Worm (Caenorhabditis elegans) whole organism, early embryonic: ENCODE measurements around the gene skr-3.

Experiments
- B0310.2 ChIP-seq: sonication (generic microtip); optimal IDR thresholded peaks from 2 replicates; lab custom pipeline; 2016; ENCODE audit warnings: mild to moderate bottlenecking, missing genetic modification characterization, missing compliant biosample characterization
- F13C5.2 ChIP-seq: sonication (generic microtip); optimal IDR thresholded peaks from 2 replicates; lab custom pipeline; 2017; ENCODE audit warnings: mild to moderate bottlenecking, missing genetic modification characterization, inconsistent platforms, missing compliant biosample characterization
- aly-1 ChIP-seq: sonication (generic microtip); optimal IDR thresholded peaks from 2 replicates; lab custom pipeline; 2016; ENCODE audit warnings: missing genetic modification characterization, missing compliant biosample characterization
- ama-1 ChIP-seq: fragments of 150-350 bp; optimal IDR thresholded peaks from 2 replicates; lab custom pipeline; 2014
- ceh-13 ChIP-seq: fragments of 200-800 bp; sonication (Bioruptor generic); optimal IDR thresholded peaks from 2 replicates; lab custom pipeline; 2018; ENCODE audit warnings: mild to moderate bottlenecking, missing genetic modification characterization, missing compliant biosample characterization
- ceh-36 ChIP-seq: sonication (generic microtip); optimal IDR thresholded peaks from 2 replicates; lab custom pipeline; 2016; ENCODE audit warnings: missing genetic modification characterization, inconsistent platforms, missing compliant biosample characterization
- ets-7 ChIP-seq: sonication (generic microtip); optimal IDR thresholded peaks from 2 replicates; lab custom pipeline; 2016; ENCODE audit warnings: missing genotype, missing genetic modification characterization, missing compliant biosample characterization
- flt-1 ChIP-seq: fragments of 200-800 bp; sonication (Bioruptor generic); IDR thresholded peaks from 2 replicates; pipeline ENCODE4 v1.3.6; 2022; ENCODE audit warnings: missing genetic modification characterization, missing compliant biosample characterization
- hmbx-1 ChIP-seq: sonication (generic microtip); optimal IDR thresholded peaks from 2 replicates; lab custom pipeline; 2016; ENCODE audit warnings: mild to moderate bottlenecking, missing genetic modification characterization, missing compliant biosample characterization
- hmg-4 ChIP-seq: fragments of 200-800 bp; sonication (Bioruptor generic); optimal IDR thresholded peaks from 2 replicates; lab custom pipeline; 2018; ENCODE audit warnings: mild to moderate bottlenecking, missing genetic modification characterization, missing compliant biosample characterization
- hnd-1 ChIP-seq: sonication (generic microtip); optimal IDR thresholded peaks from 2 replicates; lab custom pipeline; 2016; ENCODE audit warnings: missing genetic modification characterization, missing compliant biosample characterization
- pes-1 ChIP-seq: fragments of 200-800 bp; sonication (Bioruptor generic); IDR thresholded peaks from 2 replicates; pipeline ENCODE4 v1.3.6; 2022; ENCODE audit warnings: missing genetic modification reagents, missing genetic modification characterization, missing compliant biosample characterization
- scrt-1 ChIP-seq: fragments of 200-800 bp; sonication (Bioruptor generic); IDR thresholded peaks from 2 replicates; pipeline ENCODE4 v1.3.6; 2022; ENCODE audit warnings: missing genetic modification characterization, missing compliant biosample characterization
- sea-1 ChIP-seq: fragments of 200-800 bp; sonication (Bioruptor generic); conservative IDR thresholded peaks from 2 replicates; pipeline ENCODE4 v1.3.6; 2022; ENCODE audit warnings: missing genetic modification characterization, missing compliant biosample characterization
- tbx-11 ChIP-seq: fragments of 200-800 bp; sonication (Bioruptor generic); IDR thresholded peaks from 2 replicates; pipeline ENCODE4 v1.3.6; 2022; ENCODE audit warnings: missing genetic modification characterization, missing compliant biosample characterization
- tbx-37 ChIP-seq: fragments of 200-800 bp; sonication (Bioruptor generic); conservative IDR thresholded peaks from 2 replicates; pipeline ENCODE4 v1.3.6; 2022; ENCODE audit warnings: missing genetic modification reagents, missing genetic modification characterization, missing compliant biosample characterization
- tra-4 ChIP-seq: sonication (generic microtip); optimal IDR thresholded peaks from 2 replicates; lab custom pipeline; 2017; ENCODE audit warnings: missing genetic modification characterization, missing compliant biosample characterization

Gene skr-3

ce11 chrV:16145009-16145408 is 24.1 kb downstream of the skr-3 start:
- TF ChIP-seq B0310.2 (no peak), ceh-36 (tag; lab: Kevin White, UChicago) (no peak), sea-1 (GFP tag; lab: Robert Waterston, UW) (no peak), tbx-11 (GFP tag; lab: Robert Waterston, UW) (no peak), scrt-1 (GFP tag; lab: Robert Waterston, UW) (no peak), aly-1 (no peak), ceh-13 (GFP tag; lab: Kevin White, UChicago) (no peak), tra-4 (no peak), flt-1 (GFP tag; lab: Robert Waterston, UW) (no peak), hnd-1 (tag; lab: Kevin White, UChicago) (no peak), pes-1 (GFP tag; lab: Robert Waterston, UW) (no peak), ets-7 (tag; lab: Kevin White, UChicago) (no peak), hmbx-1 (no peak), hmg-4 (GFP tag; lab: Kevin White, UChicago) (no peak), tbx-37 (GFP tag; lab: Robert Waterston, UW) (no peak), ama-1 (lab: Kevin White, UChicago) (no peak), F13C5.2 (no peak)

- TF ChIP-seq ceh-36 (tag; lab: Kevin White, UChicago) (no peak), tbx-11 (GFP tag; lab: Robert Waterston, UW) (no peak), aly-1 (no peak), tra-4 (no peak), B0310.2 (no peak), hmbx-1 (no peak), ama-1 (lab: Kevin White, UChicago) (no peak), ceh-13 (GFP tag; lab: Kevin White, UChicago) (no peak), tbx-37 (GFP tag; lab: Robert Waterston, UW) (no peak), flt-1 (GFP tag; lab: Robert Waterston, UW) (no peak), hnd-1 (tag; lab: Kevin White, UChicago) (no peak), pes-1 (GFP tag; lab: Robert Waterston, UW) (no peak), hmg-4 (GFP tag; lab: Kevin White, UChicago) (no peak)
Measured at ce11 chrV:16148805-16149204, 27.9 kb downstream of the skr-3 start, which contains the start of gene F10A3.4. Gene F10A3.4, plus strand, starts transcription at chrV:16149105.

- TF ChIP-seq scrt-1 (GFP tag; lab: Robert Waterston, UW) (no peak), ceh-13 (GFP tag; lab: Kevin White, UChicago) (no peak), B0310.2 (no peak), tbx-11 (GFP tag; lab: Robert Waterston, UW) (no peak), hmbx-1 (no peak), hmg-4 (GFP tag; lab: Kevin White, UChicago) (no peak), tra-4 (no peak), aly-1 (no peak), sea-1 (GFP tag; lab: Robert Waterston, UW) (no peak), ama-1 (lab: Kevin White, UChicago) (no peak), tbx-37 (GFP tag; lab: Robert Waterston, UW) (no peak), hnd-1 (tag; lab: Kevin White, UChicago) (no peak), F13C5.2 (no peak), ets-7 (tag; lab: Kevin White, UChicago) (no peak)
Measured at ce11 chrV:16153375-16153774, 32.5 kb downstream of the skr-3 start, which contains the start of gene str-254. Gene str-254, minus strand, starts transcription at chrV:16153475.

ce11 chrV:16155111-16155510 is 34.2 kb downstream of the skr-3 start, which contains the start of gene str-97:
Gene str-97, minus strand, starts transcription at chrV:16155211.
- TF ChIP-seq ceh-13 (GFP tag; lab: Kevin White, UChicago) (no peak), flt-1 (GFP tag; lab: Robert Waterston, UW) (no peak), aly-1 (no peak), hmbx-1 (no peak)

- TF ChIP-seq B0310.2 = no peak
- no peak for TF ChIP-seq ceh-36 (tag; lab: Kevin White, UChicago)
- TF ChIP-seq ets-7 (tag; lab: Kevin White, UChicago) = no peak
- no peak for TF ChIP-seq tra-4
- TF ChIP-seq tbx-11 (GFP tag; lab: Robert Waterston, UW) = no peak
- no peak for TF ChIP-seq hmbx-1
- TF ChIP-seq F13C5.2 = no peak
Measured at ce11 chrV:16158391-16158790, 37.5 kb downstream of the skr-3 start, which contains the start of gene str-99. Gene str-99, minus strand, starts transcription at chrV:16158491.

ce11 chrV:16159594-16159993 is 38.7 kb downstream of the skr-3 start, which contains the start of gene F10A3.17:
Gene F10A3.17, minus strand, starts transcription at chrV:16159694.
- TF ChIP-seq B0310.2 (no peak), ets-7 (tag; lab: Kevin White, UChicago) (no peak), hmbx-1 (no peak), flt-1 (GFP tag; lab: Robert Waterston, UW) (no peak), tbx-37 (GFP tag; lab: Robert Waterston, UW) (no peak), aly-1 (no peak)

ce11 chrV:16160087-16160486 is 39.2 kb downstream of the skr-3 start:
- no peak for TF ChIP-seq scrt-1 (GFP tag; lab: Robert Waterston, UW)
- no peak for TF ChIP-seq tbx-11 (GFP tag; lab: Robert Waterston, UW)
- TF ChIP-seq hmbx-1 = no peak
- no peak for TF ChIP-seq aly-1
- TF ChIP-seq ama-1 (lab: Kevin White, UChicago) = no peak
- TF ChIP-seq ets-7 (tag; lab: Kevin White, UChicago) = no peak
- no peak for TF ChIP-seq B0310.2

- no peak for TF ChIP-seq tra-4
- TF ChIP-seq sea-1 (GFP tag; lab: Robert Waterston, UW) = no peak
- TF ChIP-seq F13C5.2 = no peak
- no peak for TF ChIP-seq tbx-11 (GFP tag; lab: Robert Waterston, UW)
- TF ChIP-seq hmbx-1 = no peak
- no peak for TF ChIP-seq scrt-1 (GFP tag; lab: Robert Waterston, UW)
- no peak for TF ChIP-seq ama-1 (lab: Kevin White, UChicago)
- TF ChIP-seq ets-7 (tag; lab: Kevin White, UChicago) = no peak
- TF ChIP-seq hnd-1 (tag; lab: Kevin White, UChicago) = no peak
- TF ChIP-seq ceh-13 (GFP tag; lab: Kevin White, UChicago) = no peak
- TF ChIP-seq aly-1 = no peak
- TF ChIP-seq tbx-37 (GFP tag; lab: Robert Waterston, UW) = no peak
- TF ChIP-seq flt-1 (GFP tag; lab: Robert Waterston, UW) = no peak
- TF ChIP-seq pes-1 (GFP tag; lab: Robert Waterston, UW) = no peak
- TF ChIP-seq B0310.2 = no peak
Measured at ce11 chrV:16162124-16162735, 41.3 kb downstream of the skr-3 start, which contains the start of the genes str-109 and F10A3.11. Gene str-109, minus strand, starts transcription at chrV:16162224. Gene F10A3.11, plus strand, starts transcription at chrV:16162685.
